Fruit fly (Drosophila melanogaster): ENCODE data around the gene Esp.

Gene Esp

dm6 chr3R:24893320-24893955 is 51.7 kb downstream of the Esp start (continued):
- peak; percentile 34 for TF ChIP-seq CG11723 (GFP tag; optimal IDR thresholded peaks at IDR 0.05)
- peak; percentile 74 for TF ChIP-seq Sox102F (GFP tag; optimal IDR thresholded peaks at IDR 0.05)
- no peak for TF ChIP-seq CG2199 (GFP tag; IDR thresholded peaks at IDR 0.05)
- TF ChIP-seq lilli (GFP tag; optimal IDR thresholded peaks at IDR 0.05), result peak; percentile 17
- TF ChIP-seq CG3407 (GFP tag; optimal IDR thresholded peaks at IDR 0.05), result peak; percentile 53
- TF ChIP-seq CG10147 (GFP tag; optimal IDR thresholded peaks at IDR 0.05), result peak; percentile 85
- TF ChIP-seq Ada2b (GFP tag; IDR thresholded peaks at IDR 0.05), result peak; percentile 61
- no peak for TF ChIP-seq mam (GFP tag; optimal IDR thresholded peaks at IDR 0.05)
- TF ChIP-seq Rfx (GFP tag; IDR thresholded peaks at IDR 0.05), result peak; percentile 54
- peak; percentile 58 for TF ChIP-seq CG8359 (GFP tag; optimal IDR thresholded peaks at IDR 0.05; ENCODE audit: borderline replicate concordance)
- TF ChIP-seq NC2α (GFP tag; optimal IDR thresholded peaks at IDR 0.05), result no peak
- 0 out of 2 replicates have a peak, but pooled peaks have one; percentile 14 for TF ChIP-seq bowl (GFP tag; IDR thresholded peaks at IDR 0.05)
- peak; percentile 68 for TF ChIP-seq Nf-YC (tag; optimal IDR thresholded peaks at IDR 0.05)
- peak; percentile 59 for TF ChIP-seq sens (GFP tag)
- TF ChIP-seq ssp (GFP tag; IDR thresholded peaks at IDR 0.05), result peak; percentile 55
- TF ChIP-seq CG1832 (GFP tag; optimal IDR thresholded peaks at IDR 0.05), result no peak
- TF ChIP-seq CG8089 (GFP tag; optimal IDR thresholded peaks at IDR 0.05), result no peak
- TF ChIP-seq CG8388 (GFP tag; optimal IDR thresholded peaks at IDR 0.05), result peak; percentile 84
- TF ChIP-seq CG14860 (GFP tag; IDR thresholded peaks at IDR 0.05; ENCODE audit: partially characterized antibody), result no peak
- TF ChIP-seq GATAe (GFP tag; conservative IDR thresholded peaks at IDR 0.05), result no peak
- TF ChIP-seq vfl (GFP tag; optimal IDR thresholded peaks at IDR 0.05), result no peak
- no peak for TF ChIP-seq tio (GFP tag; optimal IDR thresholded peaks at IDR 0.05)
- TF ChIP-seq CG30431 (GFP tag; optimal IDR thresholded peaks at IDR 0.05), result peak; percentile 18
- TF ChIP-seq CG32767 (GFP tag; IDR thresholded peaks at IDR 0.05), result peak; percentile 84
- TF ChIP-seq CG1024 (GFP tag; IDR thresholded peaks at IDR 0.05), result 0 out of 2 replicates have a peak, but pooled peaks have one; percentile 2
- peak; percentile 29 for TF ChIP-seq Usf (GFP tag; optimal IDR thresholded peaks at IDR 0.05)
- TF ChIP-seq D (optimal IDR thresholded peaks at IDR 0.05), result no peak
- peak; percentile 83 for TF ChIP-seq D (GFP tag; optimal IDR thresholded peaks at IDR 0.05)
- TF ChIP-seq CG11504 (tag; optimal IDR thresholded peaks at IDR 0.05), result peak; percentile 90
- peak; percentile 74 for TF ChIP-seq CG9437 (GFP tag; optimal IDR thresholded peaks at IDR 0.05)
- TF ChIP-seq scrt (GFP tag; optimal IDR thresholded peaks at IDR 0.05), result peak; percentile 64
- peak; percentile 75 for TF ChIP-seq CG15011 (GFP tag; optimal IDR thresholded peaks at IDR 0.05)
- TF ChIP-seq CG11247 (GFP tag; IDR thresholded peaks at IDR 0.05), result 0 out of 2 replicates have a peak, but pooled peaks have one; percentile 14
- no peak for TF ChIP-seq Doc2 (GFP tag; IDR thresholded peaks at IDR 0.05)
- TF ChIP-seq sd (tag; optimal IDR thresholded peaks at IDR 0.05), result peak; percentile 36
- TF ChIP-seq Atf3 (GFP tag; optimal IDR thresholded peaks at IDR 0.05), result no peak
- TF ChIP-seq Rx (GFP tag; IDR thresholded peaks at IDR 0.05), result no peak
- TF ChIP-seq Dll (GFP tag; IDR thresholded peaks at IDR 0.05; ENCODE audit: partially characterized antibody), result no peak
- peak; percentile 78 for TF ChIP-seq Oli (tag; optimal IDR thresholded peaks at IDR 0.05)
- no peak for TF ChIP-seq CG13894 (tag; optimal IDR thresholded peaks at IDR 0.05)
- TF ChIP-seq Antp (GFP tag; optimal IDR thresholded peaks at IDR 0.05), result no peak
- no peak; the same call in 1 of the 2 replicates for TF ChIP-seq stc (GFP tag; IDR thresholded peaks at IDR 0.05)
- no peak for TF ChIP-seq mld (GFP tag; IDR thresholded peaks at IDR 0.05; ENCODE audit: partially characterized antibody)
- TF ChIP-seq CG12219 (GFP tag; optimal IDR thresholded peaks at IDR 0.05), result peak; percentile 8
- peak; percentile 66; the same call in 2 of the 3 replicates for TF ChIP-seq zfh1 (GFP tag; IDR thresholded peaks at IDR 0.05)
- TF ChIP-seq twi (tag; optimal IDR thresholded peaks at IDR 0.05), result no peak
- no peak for TF ChIP-seq Bteb2 (GFP tag; optimal IDR thresholded peaks at IDR 0.05)
- TF ChIP-seq cad (GFP tag; optimal IDR thresholded peaks at IDR 0.05), result no peak
- TF ChIP-seq CG2875 (GFP tag; optimal IDR thresholded peaks at IDR 0.05), result peak; percentile 45
- TF ChIP-seq lov (optimal IDR thresholded peaks at IDR 0.05), result no peak
- TF ChIP-seq lov (GFP tag; IDR thresholded peaks at IDR 0.05), result no peak
